Fruit fly (Drosophila melanogaster): ENCODE results near the gene CG12499.

CG12499 gene

dm6 chr3R:22494523-22495309 is 48.3 kb upstream of the CG12499 start (continued):
- TF ChIP-seq CG8765 (GFP tag; IDR thresholded peaks at IDR 0.05), result no peak
- TF ChIP-seq tap (tag; optimal IDR thresholded peaks at IDR 0.05), result peak; percentile 36
- TF ChIP-seq fd102C (GFP tag; optimal IDR thresholded peaks at IDR 0.05), result no peak
- TF ChIP-seq CG9727 (GFP tag; optimal IDR thresholded peaks at IDR 0.05), result peak; percentile 44
- TF ChIP-seq CG30403 (GFP tag; optimal IDR thresholded peaks at IDR 0.05), result peak; percentile 52
- peak; percentile 19 for TF ChIP-seq HLH54F (GFP tag; optimal IDR thresholded peaks at IDR 0.05)
- TF ChIP-seq mirr (GFP tag; optimal IDR thresholded peaks at IDR 0.05), result peak; percentile 61
- no peak for TF ChIP-seq CG12744 (GFP tag; optimal IDR thresholded peaks at IDR 0.05)
- TF ChIP-seq pfk (GFP tag; optimal IDR thresholded peaks at IDR 0.05), result no peak
- no peak for TF ChIP-seq org-1 (GFP tag; optimal IDR thresholded peaks at IDR 0.05)
- peak; percentile 60 for TF ChIP-seq row (GFP tag; IDR thresholded peaks at IDR 0.05)
- TF ChIP-seq CG4424 (GFP tag; optimal IDR thresholded peaks at IDR 0.05), result peak; percentile 54
- peak; percentile 0 for TF ChIP-seq CG6683 (GFP tag; optimal IDR thresholded peaks at IDR 0.05)
- TF ChIP-seq CG17359 (tag; optimal IDR thresholded peaks at IDR 0.05), result peak; percentile 48
- peak; percentile 27; the same call in 1 of the 2 replicates for TF ChIP-seq vvl (GFP tag; IDR thresholded peaks at IDR 0.05)
- no peak for TF ChIP-seq Optix (GFP tag; IDR thresholded peaks at IDR 0.05)
- peak; percentile 77 for TF ChIP-seq Abd-B (GFP tag; optimal IDR thresholded peaks at IDR 0.05)
- no peak; the same call in 1 of the 2 replicates for TF ChIP-seq onecut (GFP tag; IDR thresholded peaks at IDR 0.05)
- TF ChIP-seq B-H1 (GFP tag; IDR thresholded peaks at IDR 0.05), result no peak
- peak; percentile 39 for TF ChIP-seq CG10267 (tag; optimal IDR thresholded peaks at IDR 0.05)
- TF ChIP-seq chinmo (GFP tag; IDR thresholded peaks at IDR 0.05; ENCODE audit: partially characterized antibody), result 0 out of 4 replicates have a peak, but pooled peaks have one; percentile 35
- peak; percentile 41 for TF ChIP-seq Hmr (GFP tag; optimal IDR thresholded peaks at IDR 0.05)
- TF ChIP-seq CG12299 (tag; optimal IDR thresholded peaks at IDR 0.05), result peak; percentile 40
- TF ChIP-seq gem (tag; optimal IDR thresholded peaks at IDR 0.05), result peak; percentile 69
- no peak for TF ChIP-seq ase (GFP tag; IDR thresholded peaks at IDR 0.05)
- no peak for TF ChIP-seq CG7987 (GFP tag; optimal IDR thresholded peaks at IDR 0.05)
- peak; percentile 65 for TF ChIP-seq Meics (GFP tag; optimal IDR thresholded peaks at IDR 0.05)
- peak; percentile 52; the same call in 1 of the 2 replicates for TF ChIP-seq lmd (GFP tag; IDR thresholded peaks at IDR 0.05)
- peak; percentile 7 for TF ChIP-seq CG6765 (GFP tag; optimal IDR thresholded peaks at IDR 0.05)
- TF ChIP-seq CG7928 (GFP tag; optimal IDR thresholded peaks at IDR 0.05), result peak; percentile 13
- TF ChIP-seq CG1603 (tag; optimal IDR thresholded peaks at IDR 0.05), result peak; percentile 45
- peak; percentile 6 for TF ChIP-seq D19B (GFP tag; optimal IDR thresholded peaks at IDR 0.05)
- peak; percentile 64 for TF ChIP-seq Sox100B (GFP tag; optimal IDR thresholded peaks at IDR 0.05)
- TF ChIP-seq corto (GFP tag; optimal IDR thresholded peaks at IDR 0.05), result no peak
- TF ChIP-seq CG8281 (tag; optimal IDR thresholded peaks at IDR 0.05), result peak; percentile 40
- TF ChIP-seq PHDP (tag; optimal IDR thresholded peaks at IDR 0.05), result no peak
- peak; percentile 85 for TF ChIP-seq CG2678 (tag; optimal IDR thresholded peaks at IDR 0.05)
- peak; percentile 73 for TF ChIP-seq fd96Cb (tag; optimal IDR thresholded peaks at IDR 0.05)
- peak; percentile 41 for TF ChIP-seq CG14710 (tag; optimal IDR thresholded peaks at IDR 0.05)
- TF ChIP-seq CG31388 (GFP tag; optimal IDR thresholded peaks at IDR 0.05), result no peak
- TF ChIP-seq phol (tag; optimal IDR thresholded peaks at IDR 0.05), result peak; percentile 65
- TF ChIP-seq exex (tag; optimal IDR thresholded peaks at IDR 0.05), result peak; percentile 68
- TF ChIP-seq ranshi (GFP tag; IDR thresholded peaks at IDR 0.05), result no peak
- peak; percentile 44; the same call in 1 of the 2 replicates for TF ChIP-seq slbo (GFP tag; IDR thresholded peaks at IDR 0.05)
- TF ChIP-seq CG9817 (tag; optimal IDR thresholded peaks at IDR 0.05), result peak; percentile 36
- TF ChIP-seq Nf-YA (GFP tag; IDR thresholded peaks at IDR 0.05), result 0 out of 2 replicates have a peak, but pooled peaks have one; percentile 13
- TF ChIP-seq Sin3A (optimal IDR thresholded peaks at IDR 0.05), result no peak
- TF ChIP-seq CG14667 (GFP tag; IDR thresholded peaks at IDR 0.05), result 0 out of 2 replicates have a peak, but pooled peaks have one; percentile 44
- TF ChIP-seq esg (GFP tag; conservative IDR thresholded peaks at IDR 0.05), result no peak
